Worm (Caenorhabditis elegans): ENCODE data around the gene etr-1.
A peak's percentile ranks its signal among the peaks of the same experiment; 100 is the strongest.

Gene etr-1

DNA sequence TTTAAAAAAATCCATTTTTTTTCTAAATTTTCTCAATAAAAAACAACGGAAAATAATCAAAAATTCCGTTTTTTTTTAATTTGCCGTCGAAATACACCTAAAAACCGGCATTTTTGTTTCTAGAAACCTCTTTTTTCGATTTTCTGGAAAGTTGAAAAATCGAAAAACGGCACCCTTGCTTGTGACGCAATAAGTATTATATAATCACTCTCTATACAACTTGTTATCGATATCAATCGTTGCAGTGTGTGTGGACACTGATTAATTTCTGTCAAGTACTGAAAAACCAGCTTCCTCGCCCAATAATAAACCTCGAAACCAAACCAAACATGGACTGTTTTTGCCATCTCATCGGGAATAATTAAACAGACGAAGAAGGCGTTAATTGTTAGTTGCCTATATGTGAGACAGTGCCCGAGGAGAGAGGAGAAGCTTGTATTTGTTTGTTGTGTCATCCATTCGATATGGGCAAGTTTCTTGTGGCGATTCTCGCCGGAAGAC lies 5.1 kb upstream of the etr-1 start:
- TF ChIP-seq elt-2 (tag; optimal IDR thresholded peaks at IDR 0.05) (peak; percentile 19), R02D3.7 (tag; optimal IDR thresholded peaks at IDR 0.05) (no peak), elt-1 (tag; optimal IDR thresholded peaks at IDR 0.05) (no peak), ZK546.5 (tag; optimal IDR thresholded peaks at IDR 0.05) (no peak), snpc-4 (tag; optimal IDR thresholded peaks at IDR 0.05) (no peak), pqm-1 (tag; optimal IDR thresholded peaks at IDR 0.05) (peak; percentile 16), ceh-9 (tag; optimal IDR thresholded peaks at IDR 0.05) (no peak), ama-1 (optimal IDR thresholded peaks at IDR 0.05) (no peak)

DNA sequence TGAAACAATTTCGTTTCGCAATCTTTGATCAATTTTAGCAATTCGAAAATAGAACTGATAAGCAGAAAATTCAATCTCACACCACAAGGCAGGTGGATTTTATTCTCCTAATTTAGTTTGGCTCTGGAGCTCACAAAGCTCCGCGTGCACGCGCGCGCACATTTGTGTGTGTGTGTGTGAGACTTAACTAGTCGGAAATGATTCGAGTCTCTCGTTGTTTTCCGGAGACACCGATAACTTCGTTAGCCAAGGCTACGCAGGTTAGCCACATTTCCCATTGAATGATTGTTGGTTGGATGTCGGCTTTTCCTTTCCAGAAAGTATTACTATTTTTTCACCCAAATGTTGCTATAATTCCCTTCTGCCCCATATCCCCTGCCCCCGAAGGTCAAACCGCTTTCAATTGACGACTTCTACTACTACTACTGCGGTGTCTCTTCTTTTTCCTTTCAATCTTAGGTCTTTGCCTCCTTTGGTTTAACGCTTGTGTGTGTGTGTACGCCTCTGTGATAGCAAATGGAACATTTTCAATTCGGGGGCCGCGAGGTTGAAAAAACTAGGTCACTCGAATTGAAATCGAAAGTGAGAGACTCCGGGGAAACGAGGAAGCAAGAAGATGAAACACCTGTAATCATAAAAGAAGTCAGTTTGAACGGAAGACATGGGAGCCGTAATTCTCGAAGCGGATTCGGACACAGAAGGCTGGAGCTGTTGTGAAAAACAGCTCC lies 4.0 kb upstream of the etr-1 start:
- TF ChIP-seq egl-5 (tag; optimal IDR thresholded peaks at IDR 0.05) (no peak), mml-1 (tag; optimal IDR thresholded peaks at IDR 0.05) (no peak), nhr-77 (tag; optimal IDR thresholded peaks at IDR 0.05) (no peak), nhr-23 (tag; optimal IDR thresholded peaks at IDR 0.05) (peak; percentile 86), aly-2 (tag; optimal IDR thresholded peaks at IDR 0.05) (no peak)

DNA sequence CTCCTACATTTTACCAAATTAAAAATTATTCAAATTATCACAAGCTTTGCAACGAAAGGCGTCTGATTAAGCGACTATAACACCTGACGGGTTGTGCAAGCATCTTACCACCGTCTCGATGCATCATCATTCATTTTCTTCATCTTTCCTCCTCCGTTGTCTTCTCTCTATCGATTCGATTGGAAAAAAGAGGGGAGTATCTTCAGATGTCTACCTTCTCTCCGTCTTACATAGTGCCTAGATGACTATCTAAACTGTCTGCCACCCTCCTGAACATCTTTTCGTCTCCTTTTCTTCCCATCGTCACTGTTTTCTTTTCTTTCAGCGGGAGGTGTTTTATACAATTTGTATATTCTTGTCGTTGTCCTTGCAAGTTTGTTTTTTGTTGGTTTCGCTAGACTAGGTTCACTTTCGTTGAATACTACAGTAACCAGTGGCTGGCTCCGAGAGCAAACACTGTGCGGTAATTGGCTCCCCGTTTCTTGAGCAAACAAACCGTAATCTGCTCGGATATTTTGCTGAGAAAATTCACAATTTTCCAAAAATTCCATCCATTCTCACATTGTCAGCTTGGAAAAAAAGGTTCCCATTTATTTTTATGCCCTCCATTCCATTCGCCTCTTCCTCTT lies 2.8 kb upstream of the etr-1 start:
- TF ChIP-seq unc-62 (GFP tag; optimal IDR thresholded peaks at IDR 0.05) (no peak), nhr-25 (tag; optimal IDR thresholded peaks at IDR 0.05) (peak; percentile 58), ama-1 (optimal IDR thresholded peaks at IDR 0.05) (no peak), nhr-67 (tag; optimal IDR thresholded peaks at IDR 0.05) (no peak), elt-3 (tag; optimal IDR thresholded peaks at IDR 0.05) (no peak), ceh-28 (tag; optimal IDR thresholded peaks at IDR 0.05) (peak; percentile 79), ztf-4 (tag; optimal IDR thresholded peaks at IDR 0.05) (no peak), mml-1 (tag; optimal IDR thresholded peaks at IDR 0.05) (no peak), snpc-4 (tag; optimal IDR thresholded peaks at IDR 0.05) (no peak), nhr-28 (tag; optimal IDR thresholded peaks at IDR 0.05) (no peak), daf-12 (tag; optimal IDR thresholded peaks at IDR 0.05) (no peak), lin-15B (tag; optimal IDR thresholded peaks at IDR 0.05) (no peak), pqm-1 (tag; optimal IDR thresholded peaks at IDR 0.05) (peak; percentile 60), elt-2 (tag; optimal IDR thresholded peaks at IDR 0.05) (peak; percentile 54), nfya-1 (tag; optimal IDR thresholded peaks at IDR 0.05; ENCODE audit: insufficient read depth) (peak; percentile 49), zag-1 (tag; optimal IDR thresholded peaks at IDR 0.05) (no peak), pha-4 (tag; optimal IDR thresholded peaks at IDR 0.05) (peak; percentile 48), elt-1 (tag; optimal IDR thresholded peaks at IDR 0.05) (no peak), nhr-23 (tag; optimal IDR thresholded peaks at IDR 0.05) (peak; percentile 53), nhr-237 (tag; optimal IDR thresholded peaks at IDR 0.05) (no peak), sea-2 (GFP tag; optimal IDR thresholded peaks at IDR 0.05) (no peak), ceh-82 (tag; optimal IDR thresholded peaks at IDR 0.05) (no peak), hmg-11 (tag; optimal IDR thresholded peaks at IDR 0.05) (peak; percentile 3), R02D3.7 (tag; optimal IDR thresholded peaks at IDR 0.05) (no peak), fos-1 (tag; optimal IDR thresholded peaks at IDR 0.05) (no peak), nhr-77 (tag; optimal IDR thresholded peaks at IDR 0.05) (no peak), ZK546.5 (tag; optimal IDR thresholded peaks at IDR 0.05) (no peak), nhr-12 (tag; optimal IDR thresholded peaks at IDR 0.05) (no peak), egl-27 (tag; optimal IDR thresholded peaks at IDR 0.05) (no peak), ztf-11 (tag; optimal IDR thresholded peaks at IDR 0.05) (no peak), nhr-11 (tag; optimal IDR thresholded peaks at IDR 0.05) (no peak)

DNA sequence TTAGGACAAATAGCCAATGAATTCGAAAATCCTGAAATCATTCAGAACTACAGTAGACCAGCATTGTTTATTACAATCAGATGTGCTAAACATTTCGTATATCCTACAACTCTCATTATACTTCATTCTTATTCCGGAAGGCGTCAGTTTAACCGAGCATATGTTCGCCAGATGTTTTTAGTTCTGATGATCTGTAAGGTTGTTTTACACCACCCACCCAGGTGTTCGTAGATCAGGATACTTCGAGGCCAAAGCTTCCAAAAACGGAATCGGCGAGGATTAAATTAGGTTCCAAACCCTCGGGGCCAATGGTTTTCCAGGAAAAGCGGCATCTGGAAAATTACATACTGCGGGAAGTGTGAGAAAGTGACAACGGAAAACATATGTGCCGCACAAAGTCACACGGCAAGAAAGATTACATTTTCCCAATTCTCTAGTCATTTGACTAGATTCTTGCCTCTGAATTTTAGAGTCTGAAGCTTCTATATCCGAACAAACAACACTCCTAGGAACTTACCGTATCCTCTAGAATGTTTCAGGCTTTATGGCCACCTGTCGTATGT lies 1.5 kb upstream of the etr-1 start:
- no peak for TF ChIP-seq egl-5 (tag; optimal IDR thresholded peaks at IDR 0.05)
- peak; percentile 54 for TF ChIP-seq nhr-11 (tag; optimal IDR thresholded peaks at IDR 0.05)

Data from whole organism, L3 larva.